Worm (Caenorhabditis elegans): ENCODE data around the gene comt-4.

DNA sequence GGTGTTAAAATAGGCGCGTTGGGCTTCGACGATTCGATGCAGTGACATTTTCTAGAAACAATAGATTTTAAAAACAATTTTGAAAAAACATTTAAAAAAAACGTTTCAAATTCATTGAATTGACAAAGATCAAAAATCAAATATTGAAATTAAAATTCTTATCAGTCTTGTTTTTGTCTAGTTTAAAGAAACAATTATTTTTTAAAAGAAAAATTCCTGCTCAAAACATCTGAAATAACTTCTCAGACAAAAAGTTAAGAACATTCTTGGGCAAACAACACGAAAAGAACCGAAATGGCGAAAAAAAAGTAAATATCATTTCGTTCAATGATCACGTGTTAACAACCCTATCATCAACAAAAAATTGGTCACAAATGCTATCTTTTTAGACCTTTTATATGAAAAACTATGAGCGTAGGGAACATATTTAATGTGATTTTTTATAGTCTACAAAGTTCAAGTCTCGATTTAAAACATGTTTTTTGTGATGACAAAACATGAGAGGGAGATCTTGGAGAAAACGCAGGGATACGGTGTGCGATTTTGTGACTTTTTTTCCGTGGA lies 50.4 kb downstream of the comt-4 start, which contains the start of gene alh-5:
- TF ChIP-seq R02D3.7 (tag; optimal IDR thresholded peaks at IDR 0.05) (no peak), ztf-4 (tag; optimal IDR thresholded peaks at IDR 0.05) (no peak), sem-4 (tag; optimal IDR thresholded peaks at IDR 0.05) (no peak), ztf-11 (tag; optimal IDR thresholded peaks at IDR 0.05) (no peak), unc-62 (GFP tag; optimal IDR thresholded peaks at IDR 0.05) (no peak), nhr-10 (tag; optimal IDR thresholded peaks at IDR 0.05) (no peak), nhr-237 (tag; optimal IDR thresholded peaks at IDR 0.05) (no peak), lin-13 (GFP tag; optimal IDR thresholded peaks at IDR 0.05) (no peak)

Data from whole organism, L2 larva.